Worm (Caenorhabditis elegans) whole organism, L1 larva: ENCODE results near the gene srd-34.

Source experiments
- C16A3.4 ChIP-seq: fragments of 150-350 bp; optimal IDR thresholded peaks from 2 replicates; lab custom pipeline; 2014; ENCODE audit warnings: missing biosample characterization, missing genetic modification characterization
- F16B12.6 ChIP-seq: fragments of 150-350 bp; optimal IDR thresholded peaks from 2 replicates; lab custom pipeline; 2014; ENCODE audit warnings: missing biosample characterization, missing genetic modification characterization
- Y116A8C.19 ChIP-seq: sonication (generic microtip); optimal IDR thresholded peaks from 2 replicates; lab custom pipeline; 2016; ENCODE audit warnings: missing compliant biosample characterization, missing genetic modification characterization, borderline replicate concordance
- blmp-1 ChIP-seq: fragments of 150-350 bp; optimal IDR thresholded peaks from 2 replicates; lab custom pipeline; 2014; ENCODE audit warnings: missing biosample characterization, missing genetic modification characterization
- ceh-90 ChIP-seq: sonication (generic microtip); optimal IDR thresholded peaks from 2 replicates; lab custom pipeline; 2016; ENCODE audit warnings: missing genetic modification characterization, missing compliant biosample characterization
- dpl-1 ChIP-seq, 3 experiments: fragments of 150-350 bp in 2 of 3; sonication (generic microtip) in 1 of 3; optimal IDR thresholded peaks; 2 replicates each; lab custom pipeline; 2014 to 2017; ENCODE audit warnings: missing biosample characterization in 3 of 3, missing genetic modification characterization in 3 of 3, missing genetic modification reagents in 3 of 3
- efl-1 ChIP-seq, 4 experiments: fragments of 150-350 bp; optimal IDR thresholded peaks in 3 of 4; peaks in 1 of 4; 1 replicate in 1 of 4; 2 replicates in 3 of 4; lab custom pipeline; 2014; ENCODE audit warnings: missing biosample characterization in 2 of 4, missing genetic modification characterization in 2 of 4, missing genetic modification reagents in 2 of 4
- efl-3 ChIP-seq: fragments of 200-800 bp; sonication (Bioruptor generic); optimal IDR thresholded peaks from 2 replicates; lab custom pipeline; 2018; ENCODE audit warnings: mild to moderate bottlenecking, missing genetic modification characterization, missing compliant biosample characterization
- egl-27 ChIP-seq, 2 experiments: fragments of 150-350 bp in 1 of 2; sonication (generic microtip); optimal IDR thresholded peaks; 3 replicates each; lab custom pipeline; 2017 to 2018; ENCODE audit warnings: missing biosample characterization in 2 of 2, missing genetic modification characterization in 2 of 2, missing genetic modification reagents in 2 of 2
- elt-2 ChIP-seq: sonication (generic microtip); optimal IDR thresholded peaks from 2 replicates; lab custom pipeline; 2016; ENCODE audit warnings: missing genetic modification characterization, mild to moderate bottlenecking, inconsistent platforms, missing compliant biosample characterization, missing genetic modification reagents
- elt-3 ChIP-seq, 6 experiments: fragments of 150-350 bp in 1 of 6; sonication (generic microtip); optimal IDR thresholded peaks; 2 replicates each; lab custom pipeline; 2017 to 2018; ENCODE audit warnings: missing biosample characterization in 6 of 6, missing genetic modification characterization in 6 of 6, inconsistent platforms in 1 of 6
- fkh-8 ChIP-seq: sonication (generic microtip); optimal IDR thresholded peaks from 2 replicates; lab custom pipeline; 2016; ENCODE audit warnings: mild to moderate bottlenecking, missing genetic modification characterization, missing compliant biosample characterization
- grh-1 ChIP-seq: fragments of 200-800 bp; sonication (Bioruptor generic); IDR thresholded peaks from 2 replicates; pipeline ENCODE4 v1.3.6; 2022; ENCODE audit warnings: missing genetic modification reagents, missing genetic modification characterization, missing compliant biosample characterization
- irx-1 ChIP-seq: sonication (generic microtip); optimal IDR thresholded peaks from 2 replicates; lab custom pipeline; 2016; ENCODE audit warnings: missing genetic modification characterization, missing compliant biosample characterization
- lin-14 ChIP-seq: fragments of 200-800 bp; sonication (Bioruptor generic); optimal IDR thresholded peaks from 2 replicates; lab custom pipeline; 2018; ENCODE audit warnings: mild to moderate bottlenecking, missing genetic modification characterization, moderate library complexity, missing compliant biosample characterization
- lin-35 ChIP-seq, 2 experiments: fragments of 150-350 bp; optimal IDR thresholded peaks; 2 replicates each; lab custom pipeline; 2014; ENCODE audit warnings: missing biosample characterization in 2 of 2, missing genetic modification characterization in 2 of 2, missing genetic modification reagents in 2 of 2
- lsy-2 ChIP-seq, 2 experiments: fragments of 150-350 bp; optimal IDR thresholded peaks; 2 replicates each; lab custom pipeline; 2014; ENCODE audit warnings: missing biosample characterization in 2 of 2, missing genetic modification characterization in 2 of 2
- mdl-1 ChIP-seq, 2 experiments: fragments of 150-350 bp; optimal IDR thresholded peaks; 2 replicates each; lab custom pipeline; 2014 to 2017; ENCODE audit warnings: missing biosample characterization in 2 of 2, missing genetic modification characterization in 2 of 2, inconsistent platforms in 1 of 2
- mep-1 ChIP-seq: fragments of 150-350 bp; optimal IDR thresholded peaks from 2 replicates; lab custom pipeline; 2014; ENCODE audit warnings: missing biosample characterization, missing genetic modification characterization
- nhr-12 ChIP-seq: sonication (generic microtip); optimal IDR thresholded peaks from 2 replicates; lab custom pipeline; 2017; ENCODE audit warnings: missing biosample characterization, missing genetic modification characterization
- nhr-19 ChIP-seq: fragments of 200-800 bp; sonication (Bioruptor generic); conservative IDR thresholded peaks from 2 replicates; pipeline ENCODE4 v1.3.6; 2022; ENCODE audit warnings: missing genetic modification characterization, missing compliant biosample characterization
- nhr-20 ChIP-seq: sonication (generic microtip); optimal IDR thresholded peaks from 2 replicates; lab custom pipeline; 2016; ENCODE audit warnings: mild to moderate bottlenecking, missing genetic modification characterization, missing compliant biosample characterization
- nhr-71 ChIP-seq: sonication (generic microtip); optimal IDR thresholded peaks from 2 replicates; lab custom pipeline; 2016; ENCODE audit warnings: mild to moderate bottlenecking, missing genetic modification characterization, moderate library complexity, missing compliant biosample characterization
- nhr-85 ChIP-seq: sonication (generic microtip); peaks from one replicate; lab custom pipeline; 2016; ENCODE audit warnings: missing genetic modification characterization, inconsistent platforms, missing compliant biosample characterization
- pag-3 ChIP-seq: sonication (generic microtip); optimal IDR thresholded peaks from 2 replicates; lab custom pipeline; 2017; ENCODE audit warnings: missing genetic modification characterization, mild to moderate bottlenecking, missing compliant biosample characterization, antibody characterized with exemption, borderline replicate concordance; ENCODE audit not compliant: insufficient read depth
- rnt-1 ChIP-seq: sonication (generic microtip); optimal IDR thresholded peaks from 2 replicates; lab custom pipeline; 2016; ENCODE audit warnings: mild to moderate bottlenecking, missing genetic modification characterization, moderate library complexity, missing compliant biosample characterization
- snpc-4 ChIP-seq: fragments of 150-350 bp; optimal IDR thresholded peaks from 2 replicates; lab custom pipeline; 2014; ENCODE audit warnings: missing biosample characterization, missing genetic modification characterization
- tbx-2 ChIP-seq: sonication (generic microtip); optimal IDR thresholded peaks from 2 replicates; lab custom pipeline; 2016; ENCODE audit warnings: missing genetic modification characterization, missing compliant biosample characterization
- unc-130 ChIP-seq: fragments of 150-350 bp; optimal IDR thresholded peaks from 2 replicates; lab custom pipeline; 2017; ENCODE audit warnings: missing biosample characterization, missing genetic modification characterization, inconsistent platforms
- unc-30 ChIP-seq: sonication (generic microtip); optimal IDR thresholded peaks from 2 replicates; lab custom pipeline; 2017; ENCODE audit warnings: missing biosample characterization, missing genetic modification characterization
- unc-62 ChIP-seq: fragments of 150-350 bp; optimal IDR thresholded peaks from 2 replicates; lab custom pipeline; 2014; ENCODE audit warnings: missing biosample characterization, missing genetic modification reagents, missing genetic modification characterization
- unc-98 ChIP-seq: fragments of 200-800 bp; sonication (Bioruptor generic); IDR thresholded peaks from 2 replicates; pipeline ENCODE4 v1.3.6; 2022; ENCODE audit warnings: missing genetic modification characterization, missing compliant biosample characterization
- vab-15 ChIP-seq: sonication (generic microtip); optimal IDR thresholded peaks from 2 replicates; lab custom pipeline; 2017; ENCODE audit warnings: missing genotype, mild to moderate bottlenecking, missing genetic modification characterization, missing compliant biosample characterization
- ztf-4 ChIP-seq: fragments of 150-350 bp; optimal IDR thresholded peaks from 2 replicates; lab custom pipeline; 2014; ENCODE audit warnings: missing biosample characterization, missing genetic modification characterization

Gene srd-34

ce11 chrV:10562817-10563216, 13.9 kb upstream of the srd-34 start:
- TF ChIP-seq elt-2 (tag; lab: Kevin White, UChicago) (peak; percentile 52), mdl-1 (tag; optimal IDR thresholded peaks at IDR 0.05; lab: Kevin White, UChicago) (no peak), pag-3 (tag; lab: Kevin White, UChicago) (no peak), irx-1 (tag; lab: Kevin White, UChicago) (no peak)

- TF ChIP-seq snpc-4 (tag; lab: Kevin White, UChicago) (no peak), unc-62 (GFP tag; lab: Kevin White, UChicago) (no peak), mep-1 (tag; lab: Kevin White, UChicago) (no peak), unc-98 (GFP tag; lab: Robert Waterston, UW) (no peak), Y116A8C.19 (tag; lab: Kevin White, UChicago) (no peak)
Observed at ce11 chrV:10561632-10562031, 12.8 kb upstream of the srd-34 start.

ce11 chrV:10560621-10561020, 11.7 kb upstream of the srd-34 start, which contains the start of gene col-152:
col-152 (plus strand) TSS chrV:10560921.
- TF ChIP-seq F16B12.6 (tag; lab: Kevin White, UChicago) (no peak), ztf-4 (tag; lab: Kevin White, UChicago) (no peak), nhr-20 (tag; lab: Kevin White, UChicago) (no peak), rnt-1 (tag; lab: Kevin White, UChicago) (no peak), lin-35 (GFP tag; optimal IDR thresholded peaks at IDR 0.05; lab: Kevin White, UChicago) (no peak)

- peak; percentile 10 for TF ChIP-seq lin-14
- no peak for TF ChIP-seq lsy-2 (tag; optimal IDR thresholded peaks at IDR 0.05; lab: Kevin White, UChicago)
- peak; percentile 64 for TF ChIP-seq blmp-1 (tag; lab: Kevin White, UChicago)
Observed at ce11 chrV:10557676-10558075, 8.8 kb upstream of the srd-34 start, which contains the start of gene best-14. best-14 (plus strand) TSS chrV:10557976.

ce11 chrV:10557094-10557493, 8.2 kb upstream of the srd-34 start:
- TF ChIP-seq unc-130 (peak; percentile 57), elt-3 (tag; optimal IDR thresholded peaks at IDR 0.05; lab: Kevin White, UChicago) (peak in 5 of 6 experiments; percentile 45 to 80 (median 69)), nhr-71 (peak; percentile 41), efl-3 (GFP tag; lab: Kevin White, UChicago) (no peak), grh-1 (GFP tag; lab: Robert Waterston, UW) (0 out of 2 replicates have a peak, but pooled peaks have one; percentile 19), nhr-85 (tag; lab: Kevin White, UChicago) (peak; percentile 87), nhr-20 (tag; lab: Kevin White, UChicago) (peak; percentile 48), vab-15 (tag; lab: Kevin White, UChicago) (peak; percentile 71), nhr-19 (GFP tag; lab: Robert Waterston, UW) (peak; percentile 7; the same call in 1 of the 2 replicates), C16A3.4 (tag; lab: Kevin White, UChicago) (peak; percentile 9), unc-30 (tag; lab: Kevin White, UChicago) (no peak), efl-1 (optimal IDR thresholded peaks at IDR 0.05; lab: Kevin White, UChicago) (no peak), efl-1 (GFP tag; optimal IDR thresholded peaks at IDR 0.05 in 1 of 2; lab: Kevin White, UChicago) (peak in 1 of 2 experiments; percentile 67), blmp-1 (tag; lab: Kevin White, UChicago) (peak; percentile 90), dpl-1 (GFP tag; optimal IDR thresholded peaks at IDR 0.05; lab: Kevin White, UChicago) (peak in 1 of 3 experiments; percentile 14), ceh-90 (tag; lab: Kevin White, UChicago) (no peak), F16B12.6 (tag; lab: Kevin White, UChicago) (no peak)
- TF ChIP-seq, all 84 proteins: peak for 12

- TF ChIP-seq fkh-8 (no peak), egl-27 (tag; optimal IDR thresholded peaks at IDR 0.05; lab: Kevin White, UChicago) (no peak), unc-130 (no peak), nhr-85 (tag; lab: Kevin White, UChicago) (peak; percentile 72), grh-1 (GFP tag; lab: Robert Waterston, UW) (peak; percentile 42; the same call in 1 of the 2 replicates), dpl-1 (GFP tag; optimal IDR thresholded peaks at IDR 0.05; lab: Kevin White, UChicago) (no peak), nhr-12 (no peak), tbx-2 (tag; lab: Kevin White, UChicago) (no peak)
- TF ChIP-seq, all 84 proteins: peak for 2
Observed at ce11 chrV:10556362-10556761, 7.5 kb upstream of the srd-34 start.
